Fruit fly (Drosophila melanogaster): ENCODE data around the gene bip1.

bip1 gene

DNA sequence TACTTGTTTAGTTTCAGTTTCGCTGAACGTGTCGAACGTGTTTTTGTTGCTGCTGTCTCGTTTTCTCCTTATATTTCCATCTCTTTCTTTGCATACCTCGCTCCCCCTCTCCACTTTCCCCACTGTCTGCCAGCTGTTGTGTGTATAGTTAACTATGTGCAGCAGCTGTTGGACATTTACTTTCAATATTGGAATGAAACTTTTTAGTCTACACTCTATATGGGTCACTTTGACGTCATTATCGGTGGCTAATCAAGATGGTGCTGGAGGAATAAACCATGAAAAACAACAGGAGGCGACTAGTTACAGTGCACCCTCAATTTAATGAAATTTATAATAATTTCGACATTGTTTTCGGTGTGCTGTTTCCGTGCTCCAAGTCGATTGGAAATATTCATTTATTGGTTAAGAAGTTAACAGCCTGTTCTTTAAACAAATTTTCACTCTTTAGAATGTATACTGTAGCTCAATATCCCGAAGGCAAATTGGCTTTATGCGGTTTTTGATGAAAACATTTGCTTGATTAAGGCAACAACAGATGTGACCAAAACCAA, 29.2 kb downstream of the bip1 start (continued):
- no peak for TF ChIP-seq CG15479 (GFP tag; optimal IDR thresholded peaks at IDR 0.05)
- TF ChIP-seq vvl (GFP tag; IDR thresholded peaks at IDR 0.05), result peak; percentile 80
- TF ChIP-seq gro (GFP tag; optimal IDR thresholded peaks at IDR 0.05), result no peak
- no peak for TF ChIP-seq HLH3B (GFP tag; IDR thresholded peaks at IDR 0.05)
- no peak for TF ChIP-seq Dek (tag; optimal IDR thresholded peaks at IDR 0.05)
- no peak for TF ChIP-seq CG8290 (GFP tag; optimal IDR thresholded peaks at IDR 0.05)
- TF ChIP-seq CG8290 (tag; optimal IDR thresholded peaks at IDR 0.05), result no peak
- TF ChIP-seq pan (optimal IDR thresholded peaks at IDR 0.05), result no peak
- TF ChIP-seq pan (GFP tag; optimal IDR thresholded peaks at IDR 0.05 in 1 of 2, IDR thresholded peaks at IDR 0.05 in 1 of 2), result peak in 1 of 2 experiments; percentile 67
- TF ChIP-seq Opbp (GFP tag; IDR thresholded peaks at IDR 0.05; ENCODE audit: partially characterized antibody), result no peak
- TF ChIP-seq Awh (GFP tag; IDR thresholded peaks at IDR 0.05), result no peak; the same call in 1 of the 2 replicates
- TF ChIP-seq CG10543 (GFP tag; optimal IDR thresholded peaks at IDR 0.05), result no peak
- TF ChIP-seq CG10959 (GFP tag; IDR thresholded peaks at IDR 0.05), result no peak
- TF ChIP-seq CG8388 (GFP tag; optimal IDR thresholded peaks at IDR 0.05), result no peak
- peak; percentile 40 for TF ChIP-seq Six4 (GFP tag; optimal IDR thresholded peaks at IDR 0.05)
- no peak for TF ChIP-seq Mrtf (GFP tag; IDR thresholded peaks at IDR 0.05)
- peak; percentile 36; the same call in 1 of the 2 replicates for TF ChIP-seq wor (GFP tag; IDR thresholded peaks at IDR 0.05)
- no peak for TF ChIP-seq CG8765 (GFP tag; IDR thresholded peaks at IDR 0.05)
- no peak for TF ChIP-seq CG16863 (GFP tag; optimal IDR thresholded peaks at IDR 0.05)
- TF ChIP-seq CG8478 (optimal IDR thresholded peaks at IDR 0.05), result no peak
- TF ChIP-seq D19A (tag; optimal IDR thresholded peaks at IDR 0.05), result no peak
- TF ChIP-seq Neu2 (GFP tag; optimal IDR thresholded peaks at IDR 0.05; ENCODE audit: borderline replicate concordance), result no peak
- TF ChIP-seq Gsc (GFP tag; IDR thresholded peaks at IDR 0.05), result no peak
- TF ChIP-seq CG12744 (GFP tag; optimal IDR thresholded peaks at IDR 0.05), result no peak
- TF ChIP-seq Hr78 (GFP tag; optimal IDR thresholded peaks at IDR 0.05), result no peak
- TF ChIP-seq CG43689 (GFP tag; IDR thresholded peaks at IDR 0.05), result no peak
- no peak for TF ChIP-seq CrebB (tag; optimal IDR thresholded peaks at IDR 0.05)
- TF ChIP-seq CG1603 (tag; optimal IDR thresholded peaks at IDR 0.05), result peak; percentile 2
- TF ChIP-seq CG32532 (GFP tag; IDR thresholded peaks at IDR 0.05), result peak; percentile 47; the same call in 1 of the 2 replicates
- TF ChIP-seq CG30431 (GFP tag; optimal IDR thresholded peaks at IDR 0.05), result no peak
- no peak for TF ChIP-seq Bdp1 (GFP tag; optimal IDR thresholded peaks at IDR 0.05)
- TF ChIP-seq Sin3A (optimal IDR thresholded peaks at IDR 0.05), result no peak
- TF ChIP-seq GATAe (GFP tag; conservative IDR thresholded peaks at IDR 0.05), result no peak
- TF ChIP-seq YL-1 (GFP tag; optimal IDR thresholded peaks at IDR 0.05), result no peak
- TF ChIP-seq Dref (GFP tag; IDR thresholded peaks at IDR 0.05), result no peak
- no peak for TF ChIP-seq nerfin-2 (GFP tag; IDR thresholded peaks at IDR 0.05; ENCODE audit: partially characterized antibody)
- peak; percentile 54; the same call in 1 of the 3 replicates for TF ChIP-seq CG34422 (GFP tag; IDR thresholded peaks at IDR 0.05)
- no peak for TF ChIP-seq CG14014 (GFP tag; IDR thresholded peaks at IDR 0.05)
- TF ChIP-seq CG17385 (GFP tag; optimal IDR thresholded peaks at IDR 0.05), result no peak
- TF ChIP-seq Optix (GFP tag; IDR thresholded peaks at IDR 0.05), result no peak
- no peak for TF ChIP-seq dimm (GFP tag; IDR thresholded peaks at IDR 0.05)
- TF ChIP-seq CG10462 (GFP tag; optimal IDR thresholded peaks at IDR 0.05), result no peak
- TF ChIP-seq CG18262 (tag; optimal IDR thresholded peaks at IDR 0.05), result peak; percentile 31
- TF ChIP-seq aop (GFP tag; IDR thresholded peaks at IDR 0.05), result 0 out of 2 replicates have a peak, but pooled peaks have one; percentile 22
- TF ChIP-seq CG10147 (GFP tag; optimal IDR thresholded peaks at IDR 0.05), result peak; percentile 1
- TF ChIP-seq ewg (GFP tag; optimal IDR thresholded peaks at IDR 0.05), result no peak
- no peak for TF ChIP-seq CG7987 (GFP tag; optimal IDR thresholded peaks at IDR 0.05)
- no peak for TF ChIP-seq NC2α (GFP tag; optimal IDR thresholded peaks at IDR 0.05)
- no peak for TF ChIP-seq fd102C (GFP tag; optimal IDR thresholded peaks at IDR 0.05)
- TF ChIP-seq al (GFP tag; IDR thresholded peaks at IDR 0.05), result 0 out of 2 replicates have a peak, but pooled peaks have one; percentile 5
- no peak for TF ChIP-seq CG10431 (GFP tag; optimal IDR thresholded peaks at IDR 0.05)
- TF ChIP-seq kay (GFP tag; optimal IDR thresholded peaks at IDR 0.05), result no peak
